Worm (Caenorhabditis elegans) whole organism, L2 larva: ENCODE data around the gene efhd-1.

Experiments
- R02D3.7 ChIP-seq: fragments of 150-350 bp; optimal IDR thresholded peaks from 2 replicates; lab custom pipeline; 2014; ENCODE audit warnings: missing biosample characterization, missing genetic modification characterization
- alr-1 ChIP-seq: fragments of 150-350 bp; optimal IDR thresholded peaks from 2 replicates; lab custom pipeline; 2014; ENCODE audit warnings: missing biosample characterization, missing genetic modification characterization
- egl-27 ChIP-seq: sonication (generic microtip); optimal IDR thresholded peaks from 3 replicates; lab custom pipeline; 2017; ENCODE audit warnings: missing biosample characterization, missing genetic modification reagents, missing genetic modification characterization
- elt-1 ChIP-seq: fragments of 150-350 bp; optimal IDR thresholded peaks from 2 replicates; lab custom pipeline; 2014; ENCODE audit warnings: missing biosample characterization, missing genetic modification characterization
- lsy-2 ChIP-seq, 2 experiments: fragments of 150-350 bp in 1 of 2; sonication (generic microtip) in 1 of 2; optimal IDR thresholded peaks; 2 replicates each; lab custom pipeline; 2014 to 2017; ENCODE audit warnings: missing biosample characterization in 2 of 2, missing genetic modification characterization in 2 of 2
- nhr-12 ChIP-seq: fragments of 150-350 bp; optimal IDR thresholded peaks from 2 replicates; lab custom pipeline; 2014; ENCODE audit warnings: missing biosample characterization, missing genetic modification characterization
- snpc-4 ChIP-seq: fragments of 150-350 bp; optimal IDR thresholded peaks from 2 replicates; lab custom pipeline; 2014; ENCODE audit warnings: missing biosample characterization, missing genetic modification characterization
- unc-39 ChIP-seq: fragments of 150-350 bp; optimal IDR thresholded peaks from 2 replicates; lab custom pipeline; 2014; ENCODE audit warnings: missing biosample characterization, missing genetic modification characterization
- ztf-1 ChIP-seq: fragments of 200-800 bp; sonication (Bioruptor generic); conservative IDR thresholded peaks from 2 replicates; pipeline ENCODE4 v1.3.6; 2022; ENCODE audit warnings: missing genetic modification characterization, missing compliant biosample characterization
- ztf-11 ChIP-seq: sonication (generic microtip); optimal IDR thresholded peaks from 2 replicates; lab custom pipeline; 2017; ENCODE audit warnings: missing biosample characterization, missing genetic modification characterization

DNA sequence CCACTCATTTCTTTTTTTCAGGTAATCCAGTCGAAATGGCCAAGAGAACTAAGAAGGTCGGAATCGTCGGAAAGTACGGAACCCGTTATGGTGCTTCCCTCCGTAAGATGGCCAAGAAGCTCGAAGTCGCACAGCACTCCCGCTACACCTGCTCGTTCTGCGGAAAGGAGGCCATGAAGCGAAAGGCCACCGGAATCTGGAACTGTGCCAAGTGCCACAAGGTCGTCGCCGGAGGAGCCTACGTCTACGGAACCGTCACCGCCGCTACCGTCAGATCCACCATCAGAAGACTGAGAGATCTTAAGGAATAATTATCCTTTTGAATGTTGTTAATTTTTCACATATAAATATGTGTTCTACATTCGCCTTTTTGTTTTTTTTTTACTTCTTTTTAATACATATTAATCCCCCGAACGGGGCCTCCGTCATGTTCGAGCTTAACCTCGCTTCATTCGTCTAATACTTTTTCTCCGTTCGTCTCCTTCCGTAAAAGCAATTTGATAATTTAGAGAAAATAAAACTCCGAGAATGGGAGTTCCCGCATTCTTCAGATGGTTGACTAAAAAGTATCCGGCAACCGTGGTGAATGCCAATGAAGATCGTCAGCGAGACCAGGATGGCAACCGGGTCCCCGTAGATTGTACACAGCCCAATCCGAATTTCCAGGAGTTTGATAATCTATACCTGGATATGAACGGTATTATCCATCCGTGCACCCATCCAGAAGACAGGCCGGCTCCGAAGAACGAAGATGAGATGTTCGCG, 23.2 kb upstream of the efhd-1 start, which contains the start of the genes rpl-43 and xrn-2:
- TF ChIP-seq lsy-2 (tag; optimal IDR thresholded peaks at IDR 0.05; lab: Kevin White, UChicago) (no peak), elt-1 (tag; lab: Kevin White, UChicago) (no peak), egl-27 (tag; lab: Kevin White, UChicago) (no peak), snpc-4 (tag; lab: Kevin White, UChicago) (no peak), ztf-11 (tag; lab: Kevin White, UChicago) (no peak), ztf-1 (GFP tag; lab: Robert Waterston, UW) (no peak), R02D3.7 (tag; lab: Kevin White, UChicago) (no peak), unc-39 (tag; lab: Kevin White, UChicago) (no peak), nhr-12 (no peak), alr-1 (no peak)
